Worm (Caenorhabditis elegans): ENCODE results near the gene T09F5.2.

Gene T09F5.2

DNA sequence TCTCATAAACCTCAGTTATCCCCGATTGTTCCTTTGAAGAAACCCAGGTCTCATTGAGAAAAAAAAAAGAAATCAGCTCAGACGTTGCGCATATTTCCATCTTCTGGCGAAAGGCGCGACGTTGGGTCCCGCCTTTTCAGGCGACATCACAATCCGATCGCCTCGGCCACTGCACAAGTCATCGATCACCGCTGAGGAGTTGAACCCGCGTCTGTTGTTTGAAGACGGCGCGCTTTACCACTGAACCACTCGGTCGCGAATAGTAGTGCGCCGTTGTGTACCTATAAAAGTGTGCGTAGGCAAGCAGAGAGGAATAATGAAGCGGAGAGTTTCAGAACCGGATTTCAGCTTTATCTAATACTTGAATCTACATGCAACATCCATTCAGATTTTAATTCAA is 40.1 kb downstream of the T09F5.2 start, which contains the start of gene Y75B12B.11 (continued):
- TF ChIP-seq dpff-1 (tag; optimal IDR thresholded peaks at IDR 0.05) (peak; percentile 72), F23B12.7 (tag; optimal IDR thresholded peaks at IDR 0.05; ENCODE audit: insufficient read depth) (peak; percentile 89), pha-4 (tag; optimal IDR thresholded peaks at IDR 0.05) (no peak), lin-54 (GFP tag; optimal IDR thresholded peaks at IDR 0.05) (peak; percentile 93), snpc-1.1 (tag; optimal IDR thresholded peaks at IDR 0.05; ENCODE audit: insufficient read depth) (peak; percentile 81), F39B2.1 (GFP tag; IDR thresholded peaks at IDR 0.05) (peak; percentile 92), unc-130 (GFP tag; optimal IDR thresholded peaks at IDR 0.05) (peak; percentile 92), hsf-1 (GFP tag; IDR thresholded peaks at IDR 0.05) (peak; percentile 95), him-1 (tag; optimal IDR thresholded peaks at IDR 0.05) (peak; percentile 87), F33H1.4 (GFP tag; IDR thresholded peaks at IDR 0.05) (peak; percentile 62), ztf-3 (GFP tag; optimal IDR thresholded peaks at IDR 0.05) (peak; percentile 46), hlh-26 (GFP tag; conservative IDR thresholded peaks at IDR 0.05) (0 out of 2 replicates have a peak, but pooled peaks have one; percentile 80), ceh-27 (GFP tag; optimal IDR thresholded peaks at IDR 0.05) (peak; percentile 85), F49E8.2 (tag; optimal IDR thresholded peaks at IDR 0.05; ENCODE audit: insufficient read depth) (peak; percentile 96), Y95B8A.8 (GFP tag; IDR thresholded peaks at IDR 0.05) (peak; percentile 87; the same call in 1 of the 2 replicates), hmg-1.2 (GFP tag; IDR thresholded peaks at IDR 0.05) (peak; percentile 85), K12H6.12 (tag; optimal IDR thresholded peaks at IDR 0.05) (peak; percentile 83), aptf-3 (GFP tag; IDR thresholded peaks at IDR 0.05) (peak; percentile 96), let-607 (tag; optimal IDR thresholded peaks at IDR 0.05) (peak; percentile 66 to 83), mel-28 (tag; optimal IDR thresholded peaks at IDR 0.05; ENCODE audit: borderline replicate concordance) (peak; percentile 83), F57C9.4 (tag; optimal IDR thresholded peaks at IDR 0.05) (peak; percentile 91), ceh-40 (GFP tag; IDR thresholded peaks at IDR 0.05) (peak; percentile 94), snpc-1.3 (tag; optimal IDR thresholded peaks at IDR 0.05; ENCODE audit: insufficient read depth) (peak; percentile 90), snpc-3.4 (tag; optimal IDR thresholded peaks at IDR 0.05) (peak; percentile 85), atf-7 (tag; optimal IDR thresholded peaks at IDR 0.05) (peak; percentile 95), let-526 (GFP tag; IDR thresholded peaks at IDR 0.05) (peak; percentile 94), chd-7 (tag; optimal IDR thresholded peaks at IDR 0.05) (peak; percentile 97), F10E7.11 (tag; optimal IDR thresholded peaks at IDR 0.05) (peak; percentile 76), lin-26 (GFP tag; IDR thresholded peaks at IDR 0.05) (peak; percentile 99), ZK185.1 (tag; optimal IDR thresholded peaks at IDR 0.05; ENCODE audit: poor library complexity, severe bottlenecking) (peak; percentile 90), mxl-1 (tag; optimal IDR thresholded peaks at IDR 0.05) (peak; percentile 96), ceh-91 (GFP tag; IDR thresholded peaks at IDR 0.05) (peak; percentile 70), egrh-3 (GFP tag; IDR thresholded peaks at IDR 0.05) (peak; percentile 78), ztf-28 (GFP tag; IDR thresholded peaks at IDR 0.05) (peak; percentile 94), ceh-79 (tag; optimal IDR thresholded peaks at IDR 0.05) (peak; percentile 97), rcor-1 (GFP tag; IDR thresholded peaks at IDR 0.05) (peak; percentile 95), dpl-1 (GFP tag; optimal IDR thresholded peaks at IDR 0.05) (peak; percentile 49), dox-1 (GFP tag; IDR thresholded peaks at IDR 0.05) (peak; percentile 95), lir-1 (GFP tag; conservative IDR thresholded peaks at IDR 0.05) (peak; percentile 75), repo-1 (tag; optimal IDR thresholded peaks at IDR 0.05) (peak; percentile 96), cebp-1 (GFP tag; IDR thresholded peaks at IDR 0.05) (peak; percentile 67; the same call in 1 of the 2 replicates), cebp-1 (tag; optimal IDR thresholded peaks at IDR 0.05) (peak; percentile 88), ama-1 (optimal IDR thresholded peaks at IDR 0.05) (peak; percentile 78), ama-1 (GFP tag; optimal IDR thresholded peaks at IDR 0.05) (peak; percentile 93 to 95), hlh-12 (tag; optimal IDR thresholded peaks at IDR 0.05) (peak; percentile 80), efl-1 (GFP tag; optimal IDR thresholded peaks at IDR 0.05) (peak; percentile 62), hrde-1 (tag; optimal IDR thresholded peaks at IDR 0.05; ENCODE audit: borderline replicate concordance) (peak; percentile 97), unc-62 (GFP tag; optimal IDR thresholded peaks at IDR 0.05) (no peak)

Measured in whole organism, young adult.